Fruit fly (Drosophila melanogaster) whole organism, prepupa: ENCODE results near the gene Uros1.

ENCODE experiments used
- Blimp-1 ChIP-seq: fragments of 200-800 bp; sonication (Bioruptor generic); optimal IDR thresholded peaks from 3 replicates; lab custom pipeline; 2017; ENCODE audit warnings: missing biosample characterization, missing genetic modification characterization, mild to moderate bottlenecking, moderate library complexity, missing genetic modification reagents
- CG10631 ChIP-seq: fragments of 200-800 bp; sonication (Bioruptor generic); optimal IDR thresholded peaks from 2 replicates; lab custom pipeline; 2016; ENCODE audit warnings: missing biosample characterization, missing genetic modification characterization
- CG10669 ChIP-seq: fragments of 200-800 bp; sonication (Bioruptor generic); optimal IDR thresholded peaks from 3 replicates; lab custom pipeline; 2018; ENCODE audit warnings: missing biosample characterization, mild to moderate bottlenecking, missing genetic modification characterization, moderate library complexity
- CG11762 ChIP-seq: fragments of 200-800 bp; sonication (Bioruptor generic); optimal IDR thresholded peaks from 3 replicates; lab custom pipeline; 2016; ENCODE audit warnings: missing biosample characterization, missing genetic modification characterization; ENCODE audit not compliant: insufficient read depth
- CG11902 ChIP-seq: fragments of 200-800 bp; sonication (Bioruptor generic); optimal IDR thresholded peaks from 3 replicates; lab custom pipeline; 2016; ENCODE audit warnings: missing biosample characterization, missing genetic modification characterization
- CG3032 ChIP-seq: fragments of 200-800 bp; optimal IDR thresholded peaks from 2 replicates; lab custom pipeline; 2019; ENCODE audit warnings: missing biosample characterization, mild to moderate bottlenecking, missing genetic modification characterization, moderate library complexity
- CG32006 ChIP-seq: fragments of 200-800 bp; sonication (Bioruptor generic); optimal IDR thresholded peaks from 3 replicates; lab custom pipeline; 2017; ENCODE audit warnings: missing biosample characterization, mild to moderate bottlenecking, missing genetic modification characterization
- CG3919 ChIP-seq: fragments of 200-800 bp; sonication (Bioruptor generic); optimal IDR thresholded peaks from 3 replicates; lab custom pipeline; 2016; ENCODE audit warnings: missing biosample characterization, missing genetic modification characterization
- CG6163 ChIP-seq: fragments of 200-800 bp; sonication (Bioruptor generic); IDR thresholded peaks from 3 replicates; pipeline ENCODE4 v1.3.6; 2022; ENCODE audit warnings: missing biosample characterization, missing genetic modification characterization
- CG6276 ChIP-seq: fragments of 200-800 bp; sonication (Bioruptor generic); optimal IDR thresholded peaks from 2 replicates; lab custom pipeline; 2017; ENCODE audit warnings: missing biosample characterization, mild to moderate bottlenecking, missing genetic modification characterization
- CG6808 ChIP-seq: fragments of 200-800 bp; sonication (Bioruptor generic); optimal IDR thresholded peaks from 3 replicates; lab custom pipeline; 2017; ENCODE audit warnings: missing biosample characterization, missing genetic modification characterization, mild to moderate bottlenecking, moderate library complexity, missing genetic modification reagents
- CG6854 ChIP-seq: fragments of 200-800 bp; sonication (Bioruptor generic); optimal IDR thresholded peaks from 2 replicates; lab custom pipeline; 2017; ENCODE audit warnings: missing biosample characterization, mild to moderate bottlenecking, missing genetic modification characterization
- CG7368 ChIP-seq: fragments of 200-800 bp; sonication (Bioruptor generic); optimal IDR thresholded peaks from 3 replicates; lab custom pipeline; 2016; ENCODE audit warnings: missing biosample characterization, missing genetic modification characterization
- CG8119 ChIP-seq: fragments of 200-800 bp; sonication (Bioruptor generic); IDR thresholded peaks from 3 replicates; pipeline ENCODE4 v1.3.6; 2022; ENCODE audit warnings: missing biosample characterization, missing genetic modification characterization
- CG8632 ChIP-seq: fragments of 200-800 bp; sonication (Bioruptor generic); optimal IDR thresholded peaks from 3 replicates; lab custom pipeline; 2016; ENCODE audit warnings: missing biosample characterization, missing genetic modification characterization
- Eip78C ChIP-seq: fragments of 200-800 bp; sonication (Bioruptor generic); peaks from one replicate; lab custom pipeline; 2016; ENCODE audit warnings: missing biosample characterization, missing genetic modification characterization
- Eip93F ChIP-seq: fragments of 200-800 bp; sonication (Bioruptor generic); optimal IDR thresholded peaks from 2 replicates; lab custom pipeline; 2016; ENCODE audit warnings: missing biosample characterization, mild to moderate bottlenecking, missing genetic modification characterization
- Ets21C ChIP-seq: fragments of 200-800 bp; sonication (Bioruptor generic); optimal IDR thresholded peaks from 3 replicates; lab custom pipeline; 2016; ENCODE audit warnings: missing biosample characterization, missing genetic modification characterization
- Ets96B ChIP-seq: fragments of 200-800 bp; optimal IDR thresholded peaks from 2 replicates; lab custom pipeline; 2019; ENCODE audit warnings: missing biosample characterization, mild to moderate bottlenecking, missing genetic modification characterization, moderate library complexity
- Hr38 ChIP-seq: sonication (Bioruptor generic); optimal IDR thresholded peaks from 2 replicates; lab custom pipeline; 2016; ENCODE audit warnings: missing biosample characterization, missing genetic modification characterization
- Hr39 ChIP-seq: fragments of 200-800 bp; sonication (Bioruptor generic); optimal IDR thresholded peaks from 2 replicates; lab custom pipeline; 2016; ENCODE audit warnings: missing biosample characterization, missing genetic modification characterization
- Hr4 ChIP-seq: fragments of 200-800 bp; sonication (Bioruptor generic); optimal IDR thresholded peaks from 3 replicates; lab custom pipeline; 2016; ENCODE audit warnings: missing biosample characterization, missing genetic modification characterization
- OdsH ChIP-seq: fragments of 200-800 bp; sonication (Bioruptor generic); optimal IDR thresholded peaks from 3 replicates; lab custom pipeline; 2016; ENCODE audit warnings: missing biosample characterization, missing genetic modification characterization
- Sox14 ChIP-seq: fragments of 200-800 bp; sonication (Bioruptor generic); optimal IDR thresholded peaks from 3 replicates; lab custom pipeline; 2016; ENCODE audit warnings: missing biosample characterization, missing genetic modification characterization
- Sox15 ChIP-seq: fragments of 200-800 bp; sonication (Bioruptor generic); optimal IDR thresholded peaks from 3 replicates; lab custom pipeline; 2016; ENCODE audit warnings: missing biosample characterization, missing genetic modification characterization
- acj6 ChIP-seq: fragments of 200-800 bp; sonication (Bioruptor generic); optimal IDR thresholded peaks from 3 replicates; lab custom pipeline; 2016; ENCODE audit warnings: missing biosample characterization, missing genetic modification characterization
- dac ChIP-seq: fragments of 200-800 bp; sonication (Bioruptor generic); optimal IDR thresholded peaks from 2 replicates; lab custom pipeline; 2017; ENCODE audit warnings: missing biosample characterization, mild to moderate bottlenecking, missing genetic modification characterization
- esn ChIP-seq: fragments of 200-800 bp; sonication (Bioruptor generic); optimal IDR thresholded peaks from 2 replicates; lab custom pipeline; 2016; ENCODE audit warnings: missing biosample characterization, mild to moderate bottlenecking, missing genetic modification characterization, moderate library complexity
- lz ChIP-seq: fragments of 200-800 bp; sonication (Bioruptor generic); optimal IDR thresholded peaks from 3 replicates; lab custom pipeline; 2016; ENCODE audit warnings: missing biosample characterization, missing genetic modification characterization
- net ChIP-seq: fragments of 200-800 bp; sonication (Bioruptor generic); optimal IDR thresholded peaks from 3 replicates; lab custom pipeline; 2016; ENCODE audit warnings: missing biosample characterization, missing genetic modification characterization
- pdm3 ChIP-seq: fragments of 200-800 bp; sonication (Bioruptor generic); optimal IDR thresholded peaks from 3 replicates; lab custom pipeline; 2016; ENCODE audit warnings: missing biosample characterization, missing genetic modification characterization
- salr ChIP-seq, 2 experiments: fragments of 200-800 bp; sonication (Bioruptor generic); optimal IDR thresholded peaks; 3 replicates each; lab custom pipeline; 2016 to 2018; ENCODE audit warnings: missing biosample characterization in 2 of 2, missing genetic modification characterization in 2 of 2, mild to moderate bottlenecking in 1 of 2
- ss ChIP-seq, 2 experiments: fragments of 200-800 bp; sonication (Bioruptor generic); optimal IDR thresholded peaks; 2 replicates in 1 of 2; 3 replicates in 1 of 2; lab custom pipeline; 2017 to 2018; ENCODE audit warnings: mild to moderate bottlenecking in 2 of 2, missing biosample characterization in 2 of 2, missing genetic modification characterization in 2 of 2, moderate library complexity in 1 of 2
- svp ChIP-seq: fragments of 200-800 bp; sonication (Bioruptor generic); peaks from one replicate; lab custom pipeline; 2016; ENCODE audit warnings: missing biosample characterization, missing genetic modification characterization
- vri ChIP-seq: fragments of 200-800 bp; sonication (Bioruptor generic); optimal IDR thresholded peaks from 3 replicates; lab custom pipeline; 2016; ENCODE audit warnings: missing biosample characterization, mild to moderate bottlenecking, missing genetic modification characterization

Gene Uros1

DNA sequence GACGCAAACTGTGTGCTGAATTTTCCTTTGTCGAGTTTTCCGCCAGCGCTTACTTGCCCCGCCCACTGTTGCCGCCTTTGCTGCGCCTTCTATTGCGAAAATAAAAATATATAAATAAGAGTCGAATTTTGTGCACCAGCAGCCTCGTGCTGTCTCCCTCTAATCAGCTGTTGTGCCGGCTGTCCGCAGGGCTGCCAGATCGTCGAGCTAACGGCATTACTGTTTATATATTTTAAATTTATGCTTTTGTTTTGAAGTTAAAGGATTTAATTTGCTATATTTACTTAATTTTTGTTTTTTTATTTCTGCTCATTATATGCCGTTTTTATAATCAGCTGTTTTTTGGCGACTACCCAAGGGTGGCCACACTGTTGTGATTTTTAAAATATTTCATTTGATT, at the start of gene Uros1 (continued):
- no peak for TF ChIP-seq CG6808 (GFP tag; lab: Kevin White, UChicago)
- peak; percentile 39 for TF ChIP-seq pdm3
- peak; percentile 51; the same call in 2 of the 3 replicates for TF ChIP-seq CG6163 (GFP tag; lab: Robert Waterston, UW)
- TF ChIP-seq Sox15 (GFP tag; lab: Kevin White, UChicago): no peak
- no peak for TF ChIP-seq Blimp-1 (GFP tag; lab: Kevin White, UChicago)
- no peak for TF ChIP-seq CG3032 (tag; lab: Kevin White, UChicago)
- TF ChIP-seq Hr39: peak; percentile 13

DNA sequence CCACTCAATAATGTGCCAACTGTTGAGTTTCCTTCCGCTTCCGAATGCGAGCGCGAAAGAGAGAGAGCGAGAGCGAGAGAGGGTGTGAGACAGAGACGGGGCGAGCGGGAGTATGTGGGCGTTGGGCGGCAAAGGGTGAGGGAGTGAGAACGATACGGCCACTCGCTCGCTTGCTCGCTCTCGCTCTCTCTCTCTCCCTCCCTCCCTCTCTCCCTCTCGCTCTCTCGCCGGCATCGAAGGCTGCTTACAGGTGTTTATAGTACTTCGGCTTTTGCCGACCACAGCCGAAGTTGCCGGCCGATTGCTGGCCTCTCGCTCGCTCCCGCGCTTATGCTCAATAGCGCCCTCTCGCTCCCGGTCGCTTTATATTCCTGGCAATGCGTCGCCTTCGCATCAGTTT, 24.7 kb upstream of the Uros1 start:
- TF ChIP-seq CG6163 (GFP tag; lab: Robert Waterston, UW): peak; percentile 36; the same call in 2 of the 3 replicates
- no peak for TF ChIP-seq CG6808 (GFP tag; lab: Kevin White, UChicago)
- peak; percentile 15 for TF ChIP-seq CG3919 (GFP tag; lab: Kevin White, UChicago)
- TF ChIP-seq Eip78C (GFP tag; lab: Kevin White, UChicago): peak; percentile 33
- TF ChIP-seq CG6854 (GFP tag; lab: Kevin White, UChicago): no peak
- peak in 1 of 2 experiments; percentile 31 for TF ChIP-seq ss (GFP tag; optimal IDR thresholded peaks at IDR 0.05; lab: Kevin White, UChicago)
- TF ChIP-seq net (GFP tag; lab: Kevin White, UChicago): peak; percentile 27
- TF ChIP-seq dac (GFP tag; lab: Kevin White, UChicago): no peak
- no peak for TF ChIP-seq svp

DNA sequence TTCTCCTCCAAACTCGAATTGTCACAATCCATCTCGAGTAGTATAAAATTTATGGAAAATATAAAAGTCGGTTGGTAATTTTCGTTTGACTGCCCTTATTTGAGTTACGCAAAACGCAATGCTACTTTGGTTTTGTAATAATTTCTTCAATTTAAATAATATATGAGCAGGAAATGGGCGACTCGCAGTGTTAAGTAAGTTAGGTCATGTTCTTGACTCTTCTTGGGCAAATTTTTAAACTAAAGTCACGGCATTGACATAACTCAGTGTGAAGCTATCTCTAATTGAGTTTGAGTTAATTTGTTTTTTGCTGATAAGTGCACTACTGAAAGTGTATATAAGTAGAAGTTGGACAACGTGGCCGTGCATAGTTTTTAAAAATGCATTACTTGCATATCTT, 23.5 kb upstream of the Uros1 start, which contains the start of the genes CG12661 and CG43255:
CG12661 (minus strand) TSS at position 101 of the 400 bp plus-strand sequence.
CG43255 (plus strand) TSS at position 374 of the 400 bp plus-strand sequence.
- TF ChIP-seq CG3919 (GFP tag; lab: Kevin White, UChicago): no peak
- no peak for TF ChIP-seq Hr38 (GFP tag; lab: Kevin White, UChicago)
- TF ChIP-seq lz (GFP tag; lab: Kevin White, UChicago): no peak
- no peak for TF ChIP-seq CG8632 (GFP tag; lab: Kevin White, UChicago)
- TF ChIP-seq Sox14 (GFP tag; lab: Kevin White, UChicago): no peak
- no peak for TF ChIP-seq CG11902
- no peak for TF ChIP-seq Ets96B (tag; lab: Kevin White, UChicago)
- no peak for TF ChIP-seq CG10631 (GFP tag; lab: Kevin White, UChicago)

DNA sequence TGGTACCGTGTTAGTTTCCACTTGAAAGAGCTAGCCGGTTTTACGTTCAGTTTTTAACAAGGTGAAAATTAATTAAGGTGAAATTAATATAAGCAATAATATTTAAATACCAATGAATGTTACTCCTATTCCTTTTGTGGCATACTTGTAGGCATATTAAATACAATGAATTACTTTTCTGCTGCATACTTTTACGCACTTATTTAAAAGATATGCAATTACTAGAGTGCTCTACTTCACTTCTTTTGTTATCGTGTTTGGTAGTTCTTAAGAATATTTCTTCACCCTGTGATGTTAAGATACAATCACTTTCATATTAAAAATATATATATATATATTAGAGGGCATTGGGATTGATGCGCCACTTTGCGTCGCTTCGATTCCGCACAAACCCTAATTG, 11.8 kb upstream of the Uros1 start:
- TF ChIP-seq CG11762 (GFP tag; lab: Kevin White, UChicago) (no peak), Hr4 (GFP tag; lab: Kevin White, UChicago) (no peak), Ets96B (tag; lab: Kevin White, UChicago) (no peak), salr (GFP tag; optimal IDR thresholded peaks at IDR 0.05; lab: Kevin White, UChicago) (no peak)

DNA sequence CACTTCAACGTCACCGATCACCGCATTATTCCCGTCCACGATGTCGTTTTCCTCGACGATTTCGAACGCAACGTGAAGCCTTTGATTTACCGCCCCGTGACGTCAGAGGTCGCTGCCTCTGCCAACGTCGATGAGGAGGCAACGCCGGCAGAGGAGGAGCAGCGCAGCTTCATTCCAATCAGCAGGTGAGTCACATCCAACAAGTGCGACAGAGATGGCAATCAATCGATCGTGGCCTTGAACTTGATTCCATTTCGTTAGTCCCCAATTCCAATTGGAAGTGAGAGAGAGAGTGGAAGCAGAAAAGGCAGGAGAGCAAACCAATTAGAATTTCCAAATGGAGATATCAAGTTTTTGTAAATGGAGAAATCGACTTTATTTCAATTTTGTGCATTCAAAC, 8.1 kb upstream of the Uros1 start:
- peak; percentile 2 for TF ChIP-seq Blimp-1 (GFP tag; lab: Kevin White, UChicago)
- no peak for TF ChIP-seq CG6854 (GFP tag; lab: Kevin White, UChicago)
- no peak for TF ChIP-seq CG3919 (GFP tag; lab: Kevin White, UChicago)
- TF ChIP-seq CG3032 (tag; lab: Kevin White, UChicago): no peak
- no peak for TF ChIP-seq acj6 (GFP tag; lab: Kevin White, UChicago)
- TF ChIP-seq CG10669 (GFP tag; lab: Kevin White, UChicago): no peak

DNA sequence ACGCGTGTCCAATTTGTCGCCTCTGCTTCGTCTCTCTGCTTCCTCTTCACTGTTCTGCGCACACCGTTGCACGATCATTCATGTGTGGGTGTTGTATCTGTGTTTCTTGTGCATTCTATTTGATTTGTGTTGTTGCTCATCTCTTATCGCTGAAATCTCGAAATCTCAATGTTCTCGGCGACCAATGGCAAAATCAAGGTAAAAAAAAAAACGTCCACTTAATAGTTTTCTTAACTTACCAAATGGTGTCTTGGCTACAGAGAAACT, 7.4 kb upstream of the Uros1 start:
- TF ChIP-seq CG8119 (GFP tag; lab: Robert Waterston, UW) (no peak), pdm3 (no peak), CG10669 (GFP tag; lab: Kevin White, UChicago) (no peak), CG6276 (no peak), CG32006 (no peak), CG6854 (GFP tag; lab: Kevin White, UChicago) (no peak), vri (GFP tag; lab: Kevin White, UChicago) (no peak), salr (GFP tag; optimal IDR thresholded peaks at IDR 0.05; lab: Kevin White, UChicago) (no peak), esn (GFP tag; lab: Kevin White, UChicago) (no peak), CG8632 (GFP tag; lab: Kevin White, UChicago) (no peak), Eip93F (GFP tag; lab: Kevin White, UChicago) (no peak), OdsH (no peak), svp (no peak), Ets21C (GFP tag; lab: Kevin White, UChicago) (no peak), CG7368 (GFP tag; lab: Kevin White, UChicago) (no peak), Sox14 (GFP tag; lab: Kevin White, UChicago) (no peak)
